Worm (Caenorhabditis elegans) whole organism, L2 larva: ENCODE data around the gene sre-50.

Source experiments
- C34F6.9 ChIP-seq: fragments of 150-350 bp; optimal IDR thresholded peaks from 2 replicates; lab custom pipeline; 2014; ENCODE audit warnings: missing biosample characterization, missing genetic modification characterization
- F13H6.1 ChIP-seq: sonication (generic microtip); optimal IDR thresholded peaks from 2 replicates; lab custom pipeline; 2016; ENCODE audit warnings: missing genetic modification characterization, missing compliant biosample characterization
- Y55F3AM.14 ChIP-seq: fragments of 200-800 bp; sonication (Bioruptor generic); optimal IDR thresholded peaks from 2 replicates; lab custom pipeline; 2018; ENCODE audit warnings: mild to moderate bottlenecking, missing genetic modification characterization, missing compliant biosample characterization
- ZK546.5 ChIP-seq: sonication (generic microtip); optimal IDR thresholded peaks from 2 replicates; lab custom pipeline; 2017; ENCODE audit warnings: missing biosample characterization, missing genetic modification characterization
- aly-2 ChIP-seq: fragments of 150-350 bp; optimal IDR thresholded peaks from 2 replicates; lab custom pipeline; 2014; ENCODE audit warnings: missing biosample characterization, missing genetic modification characterization
- ama-1 ChIP-seq: fragments of 150-350 bp; optimal IDR thresholded peaks from 2 replicates; lab custom pipeline; 2018; ENCODE audit warnings: inconsistent platforms
- blmp-1 ChIP-seq: sonication (generic microtip); optimal IDR thresholded peaks from 2 replicates; lab custom pipeline; 2017; ENCODE audit warnings: missing genetic modification characterization, mild to moderate bottlenecking, missing compliant biosample characterization, antibody characterized with exemption, moderate library complexity; ENCODE audit not compliant: insufficient read depth
- ceh-82 ChIP-seq: fragments of 150-350 bp; optimal IDR thresholded peaks from 2 replicates; lab custom pipeline; 2014; ENCODE audit warnings: missing biosample characterization, missing genetic modification characterization
- fos-1 ChIP-seq: fragments of 150-350 bp; optimal IDR thresholded peaks from 2 replicates; lab custom pipeline; 2014; ENCODE audit warnings: missing biosample characterization, missing genetic modification characterization
- lin-11 ChIP-seq: fragments of 150-350 bp; sonication (generic microtip); optimal IDR thresholded peaks from 2 replicates; lab custom pipeline; 2014; ENCODE audit warnings: missing biosample characterization, missing genetic modification characterization, inconsistent platforms, mixed read lengths
- lin-13 ChIP-seq: fragments of 150-350 bp; optimal IDR thresholded peaks from 2 replicates; lab custom pipeline; 2014; ENCODE audit warnings: missing biosample characterization, missing genetic modification reagents, missing genetic modification characterization
- lin-39 ChIP-seq: fragments of 150-350 bp; optimal IDR thresholded peaks from 2 replicates; lab custom pipeline; 2014; ENCODE audit warnings: missing biosample characterization, missing genetic modification reagents, missing genetic modification characterization
- mbf-1 ChIP-seq: sonication (generic microtip); optimal IDR thresholded peaks from 2 replicates; lab custom pipeline; 2017; ENCODE audit warnings: missing biosample characterization, missing genetic modification characterization
- mdl-1 ChIP-seq, 2 experiments: fragments of 150-350 bp in 1 of 2; sonication (generic microtip) in 1 of 2; optimal IDR thresholded peaks; 2 replicates each; lab custom pipeline; 2017; ENCODE audit warnings: missing biosample characterization in 2 of 2, missing genetic modification characterization in 2 of 2
- nhr-129 ChIP-seq: fragments of 150-350 bp; optimal IDR thresholded peaks from 2 replicates; lab custom pipeline; 2014; ENCODE audit warnings: missing biosample characterization, missing genetic modification characterization
- nhr-21 ChIP-seq: fragments of 150-350 bp; optimal IDR thresholded peaks from 2 replicates; lab custom pipeline; 2014; ENCODE audit warnings: missing biosample characterization, missing genetic modification characterization
- nhr-237 ChIP-seq: fragments of 150-350 bp; optimal IDR thresholded peaks from 2 replicates; lab custom pipeline; 2014; ENCODE audit warnings: missing biosample characterization, missing genetic modification characterization
- nhr-25 ChIP-seq: fragments of 150-350 bp; sonication (generic microtip); optimal IDR thresholded peaks from 3 replicates; lab custom pipeline; 2014; ENCODE audit warnings: missing biosample characterization, missing genetic modification characterization
- nhr-6 ChIP-seq: fragments of 150-350 bp; optimal IDR thresholded peaks from 2 replicates; lab custom pipeline; 2014; ENCODE audit warnings: missing biosample characterization, missing genetic modification characterization
- nhr-77 ChIP-seq: fragments of 150-350 bp; optimal IDR thresholded peaks from 2 replicates; lab custom pipeline; 2014; ENCODE audit warnings: missing biosample characterization, missing genetic modification characterization
- sem-4 ChIP-seq: fragments of 150-350 bp; optimal IDR thresholded peaks from 2 replicates; lab custom pipeline; 2014; ENCODE audit warnings: missing biosample characterization, missing genetic modification reagents, missing genetic modification characterization
- skn-1 ChIP-seq: sonication (generic microtip); optimal IDR thresholded peaks from 2 replicates; lab custom pipeline; 2017; ENCODE audit warnings: missing biosample characterization, missing genetic modification characterization
- sma-3 ChIP-seq: sonication (generic microtip); optimal IDR thresholded peaks from 2 replicates; lab custom pipeline; 2016; ENCODE audit warnings: missing genetic modification reagents, missing genetic modification characterization, missing compliant biosample characterization
- snpc-4 ChIP-seq: fragments of 150-350 bp; optimal IDR thresholded peaks from 2 replicates; lab custom pipeline; 2014; ENCODE audit warnings: missing biosample characterization, missing genetic modification characterization
- unc-55 ChIP-seq: fragments of 150-350 bp; sonication (generic microtip); optimal IDR thresholded peaks from 3 replicates; lab custom pipeline; 2014; ENCODE audit warnings: missing biosample characterization, missing genetic modification reagents, missing genetic modification characterization
- unc-62 ChIP-seq: fragments of 150-350 bp; optimal IDR thresholded peaks from 2 replicates; lab custom pipeline; 2014; ENCODE audit warnings: missing biosample characterization, missing genetic modification reagents, missing genetic modification characterization
- zag-1 ChIP-seq: fragments of 150-350 bp; optimal IDR thresholded peaks from 2 replicates; lab custom pipeline; 2014; ENCODE audit warnings: missing biosample characterization, missing genetic modification characterization
- ztf-1 ChIP-seq: fragments of 200-800 bp; sonication (Bioruptor generic); conservative IDR thresholded peaks from 2 replicates; pipeline ENCODE4 v1.3.6; 2022; ENCODE audit warnings: missing genetic modification characterization, missing compliant biosample characterization
- ztf-11 ChIP-seq: sonication (generic microtip); optimal IDR thresholded peaks from 2 replicates; lab custom pipeline; 2017; ENCODE audit warnings: missing biosample characterization, missing genetic modification characterization
- ztf-4 ChIP-seq: fragments of 150-350 bp; optimal IDR thresholded peaks from 2 replicates; lab custom pipeline; 2014; ENCODE audit warnings: missing biosample characterization, missing genetic modification characterization

sre-50 gene

ce11 chrII:12339644-12340043 is 36.3 kb downstream of the sre-50 start, which contains the start of gene sop-2:
Gene sop-2 (plus strand): TSS chrII:12339944.
- TF ChIP-seq fos-1 (tag; lab: Kevin White, UChicago) (no peak), nhr-129 (no peak), ztf-4 (tag; lab: Kevin White, UChicago) (no peak), lin-11 (no peak), unc-55 (GFP tag; lab: Kevin White, UChicago) (no peak), blmp-1 (no peak), aly-2 (tag; lab: Kevin White, UChicago) (no peak), snpc-4 (no peak), mbf-1 (tag; lab: Kevin White, UChicago) (no peak), C34F6.9 (tag; lab: Kevin White, UChicago) (no peak), ceh-82 (tag; lab: Kevin White, UChicago) (no peak)

DNA sequence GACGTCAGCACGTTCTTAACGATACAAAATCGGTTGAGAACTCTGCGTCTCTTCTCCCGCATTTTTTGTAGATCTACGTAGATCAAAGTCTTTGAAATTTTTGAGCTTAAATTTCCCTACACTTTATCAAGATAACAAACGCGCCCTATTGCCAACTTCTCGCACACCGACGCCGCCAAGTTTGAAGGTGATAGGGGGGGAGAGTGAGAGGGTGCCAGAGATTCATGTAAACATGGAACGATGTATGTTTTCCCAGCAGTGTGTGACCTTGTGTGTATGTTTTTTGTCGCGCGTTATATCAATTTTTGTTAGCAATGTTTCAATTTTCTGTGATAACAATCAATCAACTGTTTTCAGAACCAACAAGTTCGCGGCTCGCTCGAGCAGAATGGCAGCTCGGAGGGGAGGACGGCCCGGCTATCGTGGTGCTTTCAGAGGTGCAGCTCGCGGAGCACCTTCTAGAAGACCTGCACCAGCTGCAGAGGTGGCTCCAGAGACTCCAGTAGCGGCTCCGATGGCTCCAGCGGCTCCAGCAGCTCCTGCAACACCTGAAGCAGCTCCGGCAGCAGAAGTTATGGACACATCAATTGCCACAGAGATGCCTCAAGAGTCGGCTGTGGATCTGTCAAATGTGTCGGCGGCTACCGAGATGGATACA is 38.4 kb downstream of the sre-50 start:
- peak; percentile 28 for TF ChIP-seq nhr-129
- TF ChIP-seq unc-55 (GFP tag; lab: Kevin White, UChicago), result peak; percentile 24
- TF ChIP-seq ZK546.5 (tag; lab: Kevin White, UChicago), result no peak
- TF ChIP-seq lin-13 (GFP tag; lab: Kevin White, UChicago), result no peak
- peak; percentile 17 for TF ChIP-seq nhr-25 (tag; lab: Kevin White, UChicago)
- TF ChIP-seq zag-1, result no peak

ce11 chrII:12342928-12343327 is 39.6 kb downstream of the sre-50 start:
- TF ChIP-seq C34F6.9 (tag; lab: Kevin White, UChicago) (no peak), nhr-21 (tag; lab: Kevin White, UChicago) (no peak), ztf-1 (GFP tag; lab: Robert Waterston, UW) (no peak), mdl-1 (tag; optimal IDR thresholded peaks at IDR 0.05; lab: Kevin White, UChicago) (no peak), nhr-77 (tag; lab: Kevin White, UChicago) (no peak), nhr-237 (tag; lab: Kevin White, UChicago) (no peak), lin-39 (tag; lab: Kevin White, UChicago) (no peak)

DNA sequence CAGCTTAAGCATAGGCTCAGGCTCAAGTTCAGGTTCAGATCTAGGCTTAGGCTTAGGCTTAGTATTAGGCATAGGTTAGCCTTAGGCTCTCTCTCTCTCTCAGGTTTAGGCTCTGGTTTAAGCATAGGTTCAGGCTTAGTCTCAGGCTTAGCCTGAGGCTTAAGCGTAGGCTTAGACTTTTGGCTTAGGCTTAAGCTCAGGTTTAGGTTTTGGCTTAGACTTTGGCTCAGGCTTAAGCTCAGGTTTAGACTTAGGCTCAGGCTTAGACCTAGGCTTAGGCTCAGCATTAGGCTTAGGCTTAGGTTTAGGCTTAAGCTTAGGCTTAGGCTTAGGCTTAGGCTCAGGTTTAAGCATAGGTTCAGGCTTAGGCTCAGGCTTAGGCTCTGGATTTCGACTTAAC is 40.4 kb downstream of the sre-50 start:
- no peak for TF ChIP-seq sem-4
- no peak for TF ChIP-seq ztf-1 (GFP tag; lab: Robert Waterston, UW)

ce11 chrII:12344787-12345186 is 41.5 kb downstream of the sre-50 start, which contains the start of gene C44C11.6:
Gene C44C11.6 (plus strand): TSS chrII:12344809.
- TF ChIP-seq nhr-129 (peak; percentile 11), F13H6.1 (tag; lab: Kevin White, UChicago) (peak; percentile 5), nhr-21 (tag; lab: Kevin White, UChicago) (no peak)

DNA sequence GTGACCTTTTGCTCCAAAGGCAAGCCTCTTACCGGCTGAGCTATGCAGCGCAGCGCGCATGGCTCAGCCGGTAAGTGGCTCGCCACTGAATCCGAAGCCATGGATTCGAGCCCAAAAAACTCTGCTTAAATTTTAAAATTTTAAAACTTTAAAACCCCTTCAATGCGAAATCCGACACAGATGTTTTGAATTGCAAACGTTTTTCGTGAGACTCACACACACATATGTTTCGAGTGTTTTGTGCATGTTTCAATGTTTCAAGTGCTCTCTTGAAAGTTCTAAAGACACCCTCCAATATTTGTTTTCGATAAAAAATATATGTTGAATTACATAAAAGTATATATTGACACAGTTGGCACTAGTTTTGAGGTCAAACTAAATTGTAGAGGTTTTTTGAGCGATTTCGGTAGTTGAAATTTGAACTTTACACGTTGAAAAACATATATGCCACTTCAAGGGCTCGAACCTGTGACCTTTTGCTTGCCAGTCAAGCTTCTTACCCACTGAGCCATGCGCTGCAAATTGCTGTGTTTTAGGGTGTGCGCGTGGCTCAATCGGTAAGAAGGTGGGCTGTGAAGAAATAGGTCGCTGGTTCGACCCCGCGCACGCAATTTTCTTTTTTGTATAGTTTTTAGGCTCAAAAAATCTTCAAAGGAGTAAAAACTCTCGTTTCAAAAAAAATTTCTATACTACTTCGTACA is 43.1 kb downstream of the sre-50 start:
- TF ChIP-seq fos-1 (tag; lab: Kevin White, UChicago) (no peak), skn-1 (tag; lab: Kevin White, UChicago) (no peak), zag-1 (no peak), Y55F3AM.14 (GFP tag; lab: Kevin White, UChicago) (no peak), nhr-77 (tag; lab: Kevin White, UChicago) (no peak), ama-1 (no peak)
- TF ChIP-seq, all 48 proteins: peak for 0

- no peak for TF ChIP-seq ama-1
- no peak for TF ChIP-seq nhr-129
- TF ChIP-seq lin-13 (GFP tag; lab: Kevin White, UChicago), result no peak
- no peak for TF ChIP-seq sma-3 (GFP tag; lab: Kevin White, UChicago)
- no peak for TF ChIP-seq blmp-1
- no peak for TF ChIP-seq ztf-11
- TF ChIP-seq snpc-4, result no peak
- TF ChIP-seq unc-62 (GFP tag; lab: Kevin White, UChicago), result no peak
- TF ChIP-seq nhr-6, result no peak
- TF ChIP-seq skn-1 (tag; lab: Kevin White, UChicago), result no peak
These were observed 45.6 kb downstream of the sre-50 start for ce11 chrII:12348957-12349356.
